Fruit fly (Drosophila melanogaster): ENCODE results near the gene PNUTS.

PNUTS gene

dm6 chr2L:870749-871418, 619 bp downstream of the PNUTS start:
- TF ChIP-seq ttk (optimal IDR thresholded peaks at IDR 0.05): no peak
- no peak for TF ChIP-seq insv (optimal IDR thresholded peaks at IDR 0.05)
- no peak for TF ChIP-seq psq (optimal IDR thresholded peaks at IDR 0.05)
- no peak for TF ChIP-seq Myc (optimal IDR thresholded peaks at IDR 0.05)
- TF ChIP-seq h (optimal IDR thresholded peaks at IDR 0.05): no peak
- TF ChIP-seq Sin3A (optimal IDR thresholded peaks at IDR 0.05): no peak

- TF ChIP-seq psq (optimal IDR thresholded peaks at IDR 0.05): no peak
- no peak for TF ChIP-seq h (optimal IDR thresholded peaks at IDR 0.05)
- no peak for TF ChIP-seq Myc (optimal IDR thresholded peaks at IDR 0.05)
- no peak for TF ChIP-seq Sin3A (optimal IDR thresholded peaks at IDR 0.05)
- no peak for TF ChIP-seq ttk (optimal IDR thresholded peaks at IDR 0.05)
- no peak for TF ChIP-seq insv (optimal IDR thresholded peaks at IDR 0.05)
Observed at dm6 chr2L:871419-871846, 1.2 kb downstream of the PNUTS start.

DNA sequence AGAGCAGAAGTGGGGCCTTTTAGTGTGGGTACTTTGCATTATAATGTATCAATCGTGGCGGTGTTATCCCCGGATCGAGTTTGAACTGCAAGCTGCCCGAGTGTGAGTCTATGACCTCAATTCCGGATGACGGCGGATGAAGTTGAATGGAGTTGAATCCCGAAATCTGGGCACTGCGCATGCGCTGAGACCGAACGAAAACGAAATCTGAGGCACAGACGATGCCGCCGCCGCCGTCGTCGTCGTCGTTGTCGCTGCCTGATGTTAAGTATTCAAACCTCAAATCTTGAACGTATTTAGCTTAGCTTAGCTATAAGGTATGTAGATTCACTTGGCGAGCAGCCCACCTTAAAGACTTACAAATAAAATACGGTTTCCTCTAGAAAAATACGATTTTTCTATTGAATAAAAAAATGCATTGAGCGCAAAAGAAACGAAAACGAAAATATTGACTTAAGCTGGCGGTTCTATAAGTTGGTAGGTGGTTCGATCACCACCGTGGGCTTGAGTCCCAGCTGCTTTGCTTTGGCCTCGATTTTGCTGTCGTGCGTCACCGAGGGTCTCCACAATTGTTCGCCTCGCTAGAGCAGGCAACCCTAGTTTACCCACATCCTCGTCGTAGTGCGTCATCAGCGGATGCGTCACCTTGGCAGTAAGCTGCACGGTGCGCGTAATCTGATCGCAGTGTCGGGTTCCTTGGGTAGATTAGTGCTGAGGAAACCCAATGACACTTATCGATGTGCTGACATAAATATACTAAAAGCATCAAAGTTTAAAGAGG, 3.6 kb downstream of the PNUTS start:
- TF ChIP-seq Sin3A (optimal IDR thresholded peaks at IDR 0.05): no peak
- TF ChIP-seq psq (optimal IDR thresholded peaks at IDR 0.05): no peak
- TF ChIP-seq h (optimal IDR thresholded peaks at IDR 0.05): no peak
- TF ChIP-seq Myc (optimal IDR thresholded peaks at IDR 0.05): no peak

DNA sequence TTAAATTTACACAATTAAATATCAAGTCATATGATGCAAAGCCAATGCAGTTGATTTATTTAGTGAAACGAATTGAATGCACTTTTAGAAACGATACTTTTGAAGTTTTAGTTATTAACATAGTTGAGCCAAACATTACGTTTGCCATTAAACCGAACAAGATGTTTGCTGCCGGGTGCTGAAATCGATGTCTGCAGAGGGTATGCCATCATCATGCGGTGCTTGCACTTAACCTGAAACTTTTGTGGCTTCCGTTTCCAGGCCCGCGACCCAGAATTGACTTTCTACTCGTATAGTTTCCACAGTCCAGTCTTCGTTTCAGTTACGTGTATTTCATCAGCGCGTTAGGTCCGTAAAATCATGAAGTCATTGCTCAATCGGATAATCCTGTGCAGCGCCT, 6.7 kb downstream of the PNUTS start, which contains the start of gene ninaA:
TSS of gene ninaA (plus strand) at position 301 of the 400 bp plus-strand sequence.
- TF ChIP-seq Myc (optimal IDR thresholded peaks at IDR 0.05) (no peak), Sin3A (optimal IDR thresholded peaks at IDR 0.05) (no peak), insv (optimal IDR thresholded peaks at IDR 0.05) (no peak), psq (optimal IDR thresholded peaks at IDR 0.05) (no peak), ttk (optimal IDR thresholded peaks at IDR 0.05) (no peak), h (optimal IDR thresholded peaks at IDR 0.05) (no peak)

- TF ChIP-seq Sin3A (optimal IDR thresholded peaks at IDR 0.05): no peak
- TF ChIP-seq psq (optimal IDR thresholded peaks at IDR 0.05): no peak
- no peak for TF ChIP-seq Myc (optimal IDR thresholded peaks at IDR 0.05)
- TF ChIP-seq ttk (optimal IDR thresholded peaks at IDR 0.05): no peak
- no peak for TF ChIP-seq h (optimal IDR thresholded peaks at IDR 0.05)
- no peak for TF ChIP-seq insv (optimal IDR thresholded peaks at IDR 0.05)
Observed at dm6 chr2L:884970-885369, 14.7 kb downstream of the PNUTS start, which contains the start of gene CG15824. CG15824 (minus strand) TSS chr2L:885141.

DNA sequence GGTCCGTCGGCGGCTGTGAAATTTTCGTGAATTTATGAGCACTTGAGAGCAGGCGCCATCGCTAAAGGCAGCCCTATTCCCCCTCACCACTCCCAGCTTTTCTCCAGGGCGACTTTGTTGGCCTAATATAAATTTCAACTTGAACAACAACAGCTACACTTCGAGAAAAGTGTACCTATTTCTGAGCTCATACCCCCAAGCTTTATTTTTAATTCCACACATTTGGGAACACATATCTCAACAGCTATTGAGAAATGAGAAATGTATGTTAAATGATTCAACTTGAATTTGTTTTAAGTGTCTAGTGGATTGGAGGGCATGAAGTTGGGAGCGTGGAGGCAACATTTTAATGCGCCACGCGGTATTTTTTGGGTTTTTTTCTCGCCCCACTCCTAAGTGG, 16.5 kb downstream of the PNUTS start:
- TF ChIP-seq insv (optimal IDR thresholded peaks at IDR 0.05) (no peak), ttk (optimal IDR thresholded peaks at IDR 0.05) (no peak), Myc (optimal IDR thresholded peaks at IDR 0.05) (no peak), h (optimal IDR thresholded peaks at IDR 0.05) (no peak), Sin3A (optimal IDR thresholded peaks at IDR 0.05) (no peak), psq (optimal IDR thresholded peaks at IDR 0.05) (no peak)

DNA sequence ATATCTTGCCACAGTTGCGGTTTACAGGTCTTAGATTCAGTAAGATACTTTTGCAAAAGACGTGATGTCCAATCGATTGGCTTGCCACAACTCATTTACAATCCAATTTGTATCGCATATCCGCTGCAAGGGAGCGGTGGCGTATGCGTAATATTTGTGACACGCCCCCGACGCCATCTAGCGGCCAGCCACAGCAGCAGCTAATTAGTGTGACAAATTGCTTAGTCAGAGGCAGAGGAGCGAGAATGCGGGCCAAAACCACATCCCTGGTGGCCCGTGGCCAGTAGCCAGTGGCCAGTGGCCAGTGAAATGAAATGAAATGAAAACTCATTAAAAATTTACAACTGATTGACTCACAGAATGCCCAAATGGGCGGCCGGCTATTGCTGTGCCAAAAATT, 17.5 kb downstream of the PNUTS start:
- TF ChIP-seq Myc (optimal IDR thresholded peaks at IDR 0.05): no peak
- no peak for TF ChIP-seq insv (optimal IDR thresholded peaks at IDR 0.05)
- no peak for TF ChIP-seq Sin3A (optimal IDR thresholded peaks at IDR 0.05)
- TF ChIP-seq psq (optimal IDR thresholded peaks at IDR 0.05): no peak
- no peak for TF ChIP-seq ttk (optimal IDR thresholded peaks at IDR 0.05)
- TF ChIP-seq h (optimal IDR thresholded peaks at IDR 0.05): no peak

- TF ChIP-seq insv (optimal IDR thresholded peaks at IDR 0.05) (no peak), psq (optimal IDR thresholded peaks at IDR 0.05) (no peak), Sin3A (optimal IDR thresholded peaks at IDR 0.05) (no peak), h (optimal IDR thresholded peaks at IDR 0.05) (no peak), ttk (optimal IDR thresholded peaks at IDR 0.05) (no peak), Myc (optimal IDR thresholded peaks at IDR 0.05) (no peak)
Observed at dm6 chr2L:889799-890198, 19.5 kb downstream of the PNUTS start.

- TF ChIP-seq Myc (optimal IDR thresholded peaks at IDR 0.05): no peak
- no peak for TF ChIP-seq Sin3A (optimal IDR thresholded peaks at IDR 0.05)
- TF ChIP-seq h (optimal IDR thresholded peaks at IDR 0.05): no peak
- no peak for TF ChIP-seq insv (optimal IDR thresholded peaks at IDR 0.05)
- TF ChIP-seq ttk (optimal IDR thresholded peaks at IDR 0.05): no peak
- no peak for TF ChIP-seq psq (optimal IDR thresholded peaks at IDR 0.05)
Observed at dm6 chr2L:892461-892860, 22.2 kb downstream of the PNUTS start.

DNA sequence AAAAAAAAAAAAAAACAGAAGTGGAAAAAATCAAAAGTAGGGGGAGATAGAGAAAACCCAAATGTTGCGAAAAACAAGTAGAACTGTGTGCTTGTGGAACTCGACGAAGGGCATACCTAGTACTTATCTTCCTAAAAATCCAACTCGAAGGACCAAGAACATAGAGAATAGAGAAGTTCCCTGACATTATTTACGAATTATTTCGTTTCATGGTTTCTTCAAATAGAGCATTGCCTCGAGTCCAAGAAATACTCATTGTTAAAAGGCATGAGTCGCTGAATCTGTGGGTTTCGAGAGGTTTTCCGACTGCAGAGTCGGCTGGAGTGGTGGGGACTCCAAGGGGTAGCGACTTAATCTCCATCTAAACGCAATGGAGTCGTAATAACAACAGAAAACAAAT, 22.9 kb downstream of the PNUTS start:
- TF ChIP-seq h (optimal IDR thresholded peaks at IDR 0.05) (no peak), ttk (optimal IDR thresholded peaks at IDR 0.05) (no peak), Myc (optimal IDR thresholded peaks at IDR 0.05) (no peak), psq (optimal IDR thresholded peaks at IDR 0.05) (no peak), insv (optimal IDR thresholded peaks at IDR 0.05) (no peak), Sin3A (optimal IDR thresholded peaks at IDR 0.05) (no peak)

DNA sequence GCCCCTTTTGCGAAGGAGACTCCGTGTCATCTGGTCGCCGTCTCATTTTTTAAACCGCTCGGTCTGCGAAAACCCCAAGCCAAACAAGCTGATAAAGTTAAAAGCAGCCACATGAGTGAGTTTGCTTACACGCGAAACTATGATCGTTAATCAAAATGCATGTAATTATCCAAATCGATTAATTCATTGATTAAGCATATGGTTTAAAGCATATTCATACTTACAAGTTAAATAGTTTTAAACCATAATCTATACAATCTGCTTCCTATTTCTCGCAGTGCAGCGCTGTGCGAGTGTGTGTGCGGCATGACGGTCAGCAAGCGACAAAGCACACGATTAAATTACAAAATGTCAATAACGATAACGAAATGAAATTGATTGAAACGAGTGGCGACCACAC, 25.2 kb downstream of the PNUTS start:
- TF ChIP-seq h (optimal IDR thresholded peaks at IDR 0.05): no peak
- no peak for TF ChIP-seq insv (optimal IDR thresholded peaks at IDR 0.05)
- no peak for TF ChIP-seq psq (optimal IDR thresholded peaks at IDR 0.05)
- no peak for TF ChIP-seq ttk (optimal IDR thresholded peaks at IDR 0.05)
- TF ChIP-seq Myc (optimal IDR thresholded peaks at IDR 0.05): no peak
- no peak for TF ChIP-seq Sin3A (optimal IDR thresholded peaks at IDR 0.05)

DNA sequence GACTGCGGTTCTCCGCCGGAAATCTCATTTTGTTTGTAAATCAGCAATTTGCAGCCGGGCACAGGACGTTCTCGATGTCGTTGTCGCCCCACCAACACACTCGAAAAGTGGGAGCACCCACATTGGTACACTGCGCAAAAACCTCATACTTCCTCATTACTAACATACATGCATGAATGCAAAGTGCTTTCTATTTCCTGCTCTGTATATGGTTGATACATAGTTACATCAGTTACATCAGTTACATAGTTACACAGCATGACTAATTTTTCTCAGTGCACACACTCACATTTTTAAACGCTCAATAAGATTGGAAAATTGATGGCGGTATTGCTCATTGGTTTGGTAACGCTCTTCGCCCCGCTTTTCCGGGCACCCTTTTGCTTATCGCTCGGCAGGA, 26.9 kb downstream of the PNUTS start:
- TF ChIP-seq insv (optimal IDR thresholded peaks at IDR 0.05): no peak
- TF ChIP-seq h (optimal IDR thresholded peaks at IDR 0.05): no peak
- TF ChIP-seq ttk (optimal IDR thresholded peaks at IDR 0.05): no peak
